Worm (Caenorhabditis elegans): ENCODE data around the gene hda-6.
A peak's percentile ranks its signal among the peaks of the same experiment; 100 is the strongest.

Gene hda-6

ce11 chrIV:5389951-5390350 is 25.8 kb upstream of the hda-6 start:
- TF ChIP-seq mel-28 (tag; optimal IDR thresholded peaks at IDR 0.05; ENCODE audit: borderline replicate concordance) = no peak
- no peak for TF ChIP-seq ceh-79 (tag; optimal IDR thresholded peaks at IDR 0.05)
- TF ChIP-seq F52B5.7 (tag; optimal IDR thresholded peaks at IDR 0.05) = no peak
- TF ChIP-seq rpc-1 (optimal IDR thresholded peaks at IDR 0.05) = no peak
- TF ChIP-seq rpc-1 (tag; optimal IDR thresholded peaks at IDR 0.05) = no peak
- no peak for TF ChIP-seq mes-4 (tag; optimal IDR thresholded peaks at IDR 0.05)
- 0 out of 2 replicates have a peak, but pooled peaks have one; percentile 27 for TF ChIP-seq Y56A3A.18 (GFP tag; IDR thresholded peaks at IDR 0.05)
- no peak for TF ChIP-seq C17E4.6 (GFP tag; IDR thresholded peaks at IDR 0.05)
- TF ChIP-seq egl-44 (GFP tag; IDR thresholded peaks at IDR 0.05) = no peak
- TF ChIP-seq cebp-1 (GFP tag; IDR thresholded peaks at IDR 0.05) = no peak
- no peak for TF ChIP-seq cebp-1 (tag; optimal IDR thresholded peaks at IDR 0.05)
- peak; percentile 82 for TF ChIP-seq B0336.3 (GFP tag; IDR thresholded peaks at IDR 0.05)
- TF ChIP-seq F39B2.1 (GFP tag; IDR thresholded peaks at IDR 0.05) = no peak
- TF ChIP-seq zfh-2 (GFP tag; conservative IDR thresholded peaks at IDR 0.05) = no peak
- no peak; the same call in 1 of the 2 replicates for TF ChIP-seq D2030.7 (GFP tag; IDR thresholded peaks at IDR 0.05)
- TF ChIP-seq F37B4.10 (GFP tag; IDR thresholded peaks at IDR 0.05) = no peak
- TF ChIP-seq lir-1 (GFP tag; conservative IDR thresholded peaks at IDR 0.05) = no peak
- TF ChIP-seq dox-1 (GFP tag; IDR thresholded peaks at IDR 0.05) = no peak
- 0 out of 2 replicates have a peak, but pooled peaks have one; percentile 13 for TF ChIP-seq pbrm-1 (GFP tag; IDR thresholded peaks at IDR 0.05)
- TF ChIP-seq F10E7.11 (tag; optimal IDR thresholded peaks at IDR 0.05) = no peak
- peak; percentile 48 for TF ChIP-seq F49E8.2 (tag; optimal IDR thresholded peaks at IDR 0.05; ENCODE audit: insufficient read depth)
- no peak for TF ChIP-seq him-1 (tag; optimal IDR thresholded peaks at IDR 0.05)
- no peak for TF ChIP-seq fkh-3 (tag; optimal IDR thresholded peaks at IDR 0.05)
- TF ChIP-seq nhr-179 (tag; optimal IDR thresholded peaks at IDR 0.05) = no peak
- TF ChIP-seq B0035.1 (tag; optimal IDR thresholded peaks at IDR 0.05) = no peak
- TF ChIP-seq ztf-26 (tag; optimal IDR thresholded peaks at IDR 0.05) = no peak
- no peak for TF ChIP-seq ztf-6 (GFP tag; IDR thresholded peaks at IDR 0.05)
- peak; percentile 73 for TF ChIP-seq Y53G8AR.9 (GFP tag; conservative IDR thresholded peaks at IDR 0.05)
- no peak for TF ChIP-seq zim-3 (tag; optimal IDR thresholded peaks at IDR 0.05)
- TF ChIP-seq hlh-12 (tag; optimal IDR thresholded peaks at IDR 0.05) = no peak
- no peak for TF ChIP-seq unc-130 (GFP tag; optimal IDR thresholded peaks at IDR 0.05)
- TF ChIP-seq bed-2 (GFP tag; IDR thresholded peaks at IDR 0.05) = no peak
- no peak for TF ChIP-seq aptf-2 (GFP tag; conservative IDR thresholded peaks at IDR 0.05)
- TF ChIP-seq tbp1 (GFP tag; optimal IDR thresholded peaks at IDR 0.05) = peak; percentile 22
- peak; percentile 57 for TF ChIP-seq lin-54 (GFP tag; optimal IDR thresholded peaks at IDR 0.05)
- no peak for TF ChIP-seq C06A6.2 (GFP tag; conservative IDR thresholded peaks at IDR 0.05)
- TF ChIP-seq tlf-1 (GFP tag; optimal IDR thresholded peaks at IDR 0.05) = peak; percentile 24
- TF ChIP-seq nhr-80 (tag; optimal IDR thresholded peaks at IDR 0.05) = no peak
- TF ChIP-seq dpl-1 (GFP tag; optimal IDR thresholded peaks at IDR 0.05) = no peak
- TF ChIP-seq snpc-4 (GFP tag; optimal IDR thresholded peaks at IDR 0.05) = peak; percentile 18
- TF ChIP-seq snpc-4 (tag; optimal IDR thresholded peaks at IDR 0.05) = peak in 3 of 4 experiments; percentile 6 to 85 (median 42)
- no peak for TF ChIP-seq aptf-3 (GFP tag; IDR thresholded peaks at IDR 0.05)
- TF ChIP-seq ekl-4 (GFP tag; IDR thresholded peaks at IDR 0.05) = peak; percentile 70; the same call in 1 of the 2 replicates
- no peak for TF ChIP-seq ceh-27 (GFP tag; optimal IDR thresholded peaks at IDR 0.05)
- no peak for TF ChIP-seq ama-1 (optimal IDR thresholded peaks at IDR 0.05)
- peak in 1 of 2 experiments; percentile 92 for TF ChIP-seq ama-1 (GFP tag; optimal IDR thresholded peaks at IDR 0.05)
- TF ChIP-seq athp-1 (tag; optimal IDR thresholded peaks at IDR 0.05) = no peak
- TF ChIP-seq ztf-28 (GFP tag; IDR thresholded peaks at IDR 0.05) = no peak
- peak; percentile 71 for TF ChIP-seq snpc-1.3 (tag; optimal IDR thresholded peaks at IDR 0.05; ENCODE audit: insufficient read depth)
- TF ChIP-seq gei-17 (GFP tag; optimal IDR thresholded peaks at IDR 0.05) = no peak
- TF ChIP-seq hsf-1 (GFP tag; IDR thresholded peaks at IDR 0.05) = peak; percentile 73

Data from whole organism, young adult.